Worm (Caenorhabditis elegans) whole organism, early embryonic: Measurements from ENCODE around the gene unc-6.

Source experiments
- aly-1 ChIP-seq: sonication (generic microtip); optimal IDR thresholded peaks from 2 replicates; lab custom pipeline; 2016; ENCODE audit warnings: missing genetic modification characterization, missing compliant biosample characterization
- ama-1 ChIP-seq: fragments of 150-350 bp; optimal IDR thresholded peaks from 2 replicates; lab custom pipeline; 2014
- ets-7 ChIP-seq: sonication (generic microtip); optimal IDR thresholded peaks from 2 replicates; lab custom pipeline; 2016; ENCODE audit warnings: missing genotype, missing genetic modification characterization, missing compliant biosample characterization
- hnd-1 ChIP-seq: sonication (generic microtip); optimal IDR thresholded peaks from 2 replicates; lab custom pipeline; 2016; ENCODE audit warnings: missing genetic modification characterization, missing compliant biosample characterization

- TF ChIP-seq hnd-1 (tag; lab: Kevin White, UChicago) (no peak), ama-1 (lab: Kevin White, UChicago) (no peak), ets-7 (tag; lab: Kevin White, UChicago) (no peak), aly-1 (tag; lab: Kevin White, UChicago) (no peak)
Observed at ce11 chrX:6867707-6868106, 21.8 kb upstream of the unc-6 start.
